Fruit fly (Drosophila melanogaster) whole organism, embryonic: ENCODE measurements around the gene Uro.

Source experiments
- BEAF-32 ChIP-seq: fragments of 200-800 bp; sonication (Bioruptor generic); optimal IDR thresholded peaks from 3 replicates; lab custom pipeline; 2017; ENCODE audit warnings: missing biosample characterization, missing genetic modification characterization, mild to moderate bottlenecking, moderate library complexity, missing genetic modification reagents
- CG10321 ChIP-seq: fragments of 200-800 bp; sonication (Bioruptor generic); IDR thresholded peaks from 2 replicates; pipeline ENCODE4 v1.3.6; 2022; ENCODE audit warnings: missing biosample characterization, missing genetic modification characterization
- CG10431 ChIP-seq: fragments of 200-800 bp; sonication (Bioruptor generic); optimal IDR thresholded peaks from 3 replicates; lab custom pipeline; 2018; ENCODE audit warnings: missing biosample characterization, mild to moderate bottlenecking, missing genetic modification characterization
- CG11456 ChIP-seq: fragments of 200-800 bp; sonication (Bioruptor generic); IDR thresholded peaks from 3 replicates; pipeline ENCODE4 v1.3.6; 2022; ENCODE audit warnings: missing biosample characterization, missing genetic modification characterization
- CG12391 ChIP-seq: fragments of 200-800 bp; sonication (Bioruptor generic); optimal IDR thresholded peaks from 3 replicates; lab custom pipeline; 2018; ENCODE audit warnings: missing biosample characterization, mild to moderate bottlenecking, missing genetic modification characterization, moderate library complexity
- CG12659 ChIP-seq: fragments of 200-800 bp; sonication (Bioruptor generic); optimal IDR thresholded peaks from 3 replicates; lab custom pipeline; 2017; ENCODE audit warnings: mild to moderate bottlenecking, missing biosample characterization, missing genetic modification reagents, missing genetic modification characterization
- CG13296 ChIP-seq: fragments of 200-800 bp; sonication (Bioruptor generic); optimal IDR thresholded peaks from 3 replicates; lab custom pipeline; 2018; ENCODE audit warnings: missing biosample characterization, mild to moderate bottlenecking, missing genetic modification characterization
- CG14014 ChIP-seq: fragments of 200-800 bp; sonication (Bioruptor generic); IDR thresholded peaks from 2 replicates; pipeline ENCODE4 v1.3.6; 2022; ENCODE audit warnings: missing biosample characterization, missing genetic modification characterization
- CG14441 ChIP-seq: fragments of 200-800 bp; sonication (Bioruptor generic); IDR thresholded peaks from 2 replicates; pipeline ENCODE4 v1.3.6; 2022; ENCODE audit warnings: missing biosample characterization, missing genetic modification characterization
- CG15073 ChIP-seq: fragments of 200-800 bp; sonication (Bioruptor generic); optimal IDR thresholded peaks from 2 replicates; lab custom pipeline; 2016; ENCODE audit warnings: missing biosample characterization, missing genetic modification characterization
- CG18476 ChIP-seq: fragments of 200-800 bp; sonication (Bioruptor generic); optimal IDR thresholded peaks from 2 replicates; lab custom pipeline; 2016; ENCODE audit warnings: missing biosample characterization, mild to moderate bottlenecking, missing genetic modification characterization
- CG2199 ChIP-seq: fragments of 200-800 bp; sonication (Bioruptor generic); IDR thresholded peaks from 3 replicates; pipeline ENCODE4 v1.3.6; 2022; ENCODE audit warnings: missing biosample characterization, missing genetic modification characterization
- CG32767 ChIP-seq: fragments of 200-800 bp; sonication (Bioruptor generic); IDR thresholded peaks from 2 replicates; pipeline ENCODE4 v1.3.6; 2022; ENCODE audit warnings: missing biosample characterization, missing genetic modification characterization
- CG33557 ChIP-seq: fragments of 200-800 bp; sonication (Bioruptor generic); optimal IDR thresholded peaks from 2 replicates; lab custom pipeline; 2019; ENCODE audit warnings: missing biosample characterization, mild to moderate bottlenecking, missing genetic modification characterization, moderate library complexity
- CG4820 ChIP-seq: fragments of 200-800 bp; sonication (Bioruptor generic); optimal IDR thresholded peaks from 3 replicates; lab custom pipeline; 2016; ENCODE audit warnings: missing biosample characterization, missing genetic modification characterization
- CG6254 ChIP-seq: fragments of 200-800 bp; sonication (Bioruptor generic); optimal IDR thresholded peaks from 3 replicates; lab custom pipeline; 2017; ENCODE audit warnings: mild to moderate bottlenecking, missing biosample characterization, missing genetic modification reagents, missing genetic modification characterization
- CG7786 ChIP-seq: fragments of 200-800 bp; sonication (Bioruptor generic); optimal IDR thresholded peaks from 2 replicates; lab custom pipeline; 2016; ENCODE audit warnings: missing biosample characterization, missing genetic modification characterization
- CG9609 ChIP-seq: fragments of 200-800 bp; sonication (Bioruptor generic); optimal IDR thresholded peaks from 3 replicates; lab custom pipeline; 2016; ENCODE audit warnings: missing biosample characterization, missing genetic modification characterization
- CTCF ChIP-seq: fragments of 200-800 bp; sonication (Bioruptor generic); optimal IDR thresholded peaks from 2 replicates; lab custom pipeline; 2017; ENCODE audit warnings: missing biosample characterization, mild to moderate bottlenecking, missing genetic modification characterization, moderate library complexity
- CkIIα-i1 ChIP-seq: fragments of 200-800 bp; sonication (Bioruptor generic); IDR thresholded peaks from 2 replicates; pipeline ENCODE4 v1.3.6; 2022; ENCODE audit warnings: missing biosample characterization, missing genetic modification characterization
- Dref ChIP-seq: fragments of 200-800 bp; sonication (Bioruptor generic); IDR thresholded peaks from 2 replicates; pipeline ENCODE4 v1.3.6; 2022; ENCODE audit warnings: missing biosample characterization, missing genetic modification characterization
- HLH3B ChIP-seq: fragments of 200-800 bp; sonication (Bioruptor generic); IDR thresholded peaks from 2 replicates; pipeline ENCODE4 v1.3.6; 2022; ENCODE audit warnings: missing biosample characterization, missing genetic modification characterization
- Kr ChIP-seq: fragments of 200-800 bp; sonication (Bioruptor generic); optimal IDR thresholded peaks from 2 replicates; lab custom pipeline; 2017; ENCODE audit warnings: missing biosample characterization, mild to moderate bottlenecking, missing genetic modification characterization
- Myb ChIP-seq: fragments of 200-800 bp; sonication (Bioruptor generic); optimal IDR thresholded peaks from 2 replicates; lab custom pipeline; 2016; ENCODE audit warnings: missing biosample characterization, missing genetic modification characterization
- Sin3A ChIP-seq: fragments of >200 bp; optimal IDR thresholded peaks from 2 replicates; lab custom pipeline; 2018
- Sox102F ChIP-seq: fragments of 200-800 bp; sonication (Bioruptor generic); optimal IDR thresholded peaks from 2 replicates; lab custom pipeline; 2018; ENCODE audit warnings: missing biosample characterization, mild to moderate bottlenecking, missing genetic modification characterization, moderate library complexity
- YL-1 ChIP-seq: fragments of 200-800 bp; sonication (Bioruptor generic); optimal IDR thresholded peaks from 3 replicates; lab custom pipeline; 2017; ENCODE audit warnings: missing biosample characterization, mild to moderate bottlenecking, missing genetic modification characterization
- ara ChIP-seq: fragments of 200-800 bp; sonication (Bioruptor generic); IDR thresholded peaks from 2 replicates; pipeline ENCODE4 v1.3.6; 2022; ENCODE audit warnings: missing biosample characterization, missing genetic modification characterization
- bcd ChIP-seq: fragments of 200-800 bp; sonication (Bioruptor generic); optimal IDR thresholded peaks from 2 replicates; lab custom pipeline; 2017; ENCODE audit warnings: missing biosample characterization, mild to moderate bottlenecking, missing genetic modification characterization
- bowl ChIP-seq: fragments of 200-800 bp; sonication (Bioruptor generic); IDR thresholded peaks from 2 replicates; pipeline ENCODE4 v1.3.6; 2022; ENCODE audit warnings: missing biosample characterization, missing genetic modification characterization
- cad ChIP-seq: fragments of >200 bp; optimal IDR thresholded peaks from 2 replicates; lab custom pipeline; 2017; ENCODE audit warnings: missing biosample characterization, missing genetic modification characterization
- crol ChIP-seq: fragments of 200-800 bp; sonication (Bioruptor generic); IDR thresholded peaks from 2 replicates; pipeline ENCODE4 v1.3.6; 2022; ENCODE audit warnings: missing biosample characterization, missing genetic modification characterization
- eyg ChIP-seq: fragments of 200-800 bp; sonication (Bioruptor generic); optimal IDR thresholded peaks from 3 replicates; lab custom pipeline; 2016; ENCODE audit warnings: missing biosample characterization, missing genetic modification characterization
- fd64A ChIP-seq: fragments of 200-800 bp; sonication (Bioruptor generic); optimal IDR thresholded peaks from 3 replicates; lab custom pipeline; 2018; ENCODE audit warnings: missing biosample characterization, mild to moderate bottlenecking, missing genetic modification characterization
- gcm2 ChIP-seq: fragments of 200-800 bp; sonication (Bioruptor generic); optimal IDR thresholded peaks from 2 replicates; lab custom pipeline; 2016; ENCODE audit warnings: missing biosample characterization, missing genetic modification characterization
- gem ChIP-seq: fragments of 200-800 bp; sonication (Bioruptor generic); optimal IDR thresholded peaks from 2 replicates; lab custom pipeline; 2019; ENCODE audit warnings: missing biosample characterization, mild to moderate bottlenecking, missing genetic modification characterization, moderate library complexity
- ind ChIP-seq: fragments of 200-800 bp; sonication (Bioruptor generic); optimal IDR thresholded peaks from 3 replicates; lab custom pipeline; 2016; ENCODE audit warnings: missing biosample characterization, missing genetic modification characterization
- kah ChIP-seq: fragments of 200-800 bp; sonication (Bioruptor generic); optimal IDR thresholded peaks from 2 replicates; lab custom pipeline; 2018; ENCODE audit warnings: missing biosample characterization, mild to moderate bottlenecking, missing genetic modification characterization
- klu ChIP-seq: fragments of 200-800 bp; sonication (Bioruptor generic); IDR thresholded peaks from 2 replicates; pipeline ENCODE4 v1.3.6; 2022; ENCODE audit warnings: missing biosample characterization, missing genetic modification characterization
- knrl ChIP-seq: fragments of 200-800 bp; sonication (Bioruptor generic); IDR thresholded peaks from 3 replicates; pipeline ENCODE4 v1.3.6; 2022; ENCODE audit warnings: missing biosample characterization, missing genetic modification characterization; ENCODE audit not compliant: partially characterized antibody
- oc ChIP-seq: fragments of 200-800 bp; sonication (Bioruptor generic); optimal IDR thresholded peaks from 2 replicates; lab custom pipeline; 2018; ENCODE audit warnings: missing biosample characterization, mild to moderate bottlenecking, missing genetic modification characterization, moderate library complexity
- odd ChIP-seq: fragments of 200-800 bp; sonication (Bioruptor generic); optimal IDR thresholded peaks from 2 replicates; lab custom pipeline; 2017; ENCODE audit warnings: missing biosample characterization, mild to moderate bottlenecking, missing genetic modification characterization
- pum ChIP-seq: fragments of 200-800 bp; sonication (Bioruptor generic); optimal IDR thresholded peaks from 2 replicates; lab custom pipeline; 2016; ENCODE audit warnings: missing biosample characterization, missing genetic modification characterization
- slbo ChIP-seq: fragments of 200-800 bp; sonication (Bioruptor generic); IDR thresholded peaks from 2 replicates; pipeline ENCODE4 v1.3.6; 2022; ENCODE audit warnings: missing biosample characterization, missing genetic modification characterization
- sug ChIP-seq: fragments of 200-800 bp; optimal IDR thresholded peaks from 2 replicates; lab custom pipeline; 2019; ENCODE audit warnings: missing biosample characterization, mild to moderate bottlenecking, missing genetic modification characterization, moderate library complexity
- tio ChIP-seq: fragments of 200-800 bp; sonication (Bioruptor generic); optimal IDR thresholded peaks from 2 replicates; lab custom pipeline; 2017; ENCODE audit warnings: missing biosample characterization, missing genetic modification characterization, inconsistent platforms
- toy ChIP-seq: fragments of 200-800 bp; sonication (Bioruptor generic); IDR thresholded peaks from 2 replicates; pipeline ENCODE4 v1.3.6; 2022; ENCODE audit warnings: missing biosample characterization, missing genetic modification characterization
- ttk ChIP-seq: fragments of 200-800 bp; sonication (Bioruptor generic); IDR thresholded peaks from 2 replicates; pipeline ENCODE4 v2.1.2; 2022; ENCODE audit warnings: missing biosample characterization, missing genetic modification characterization
- twi ChIP-seq: fragments of 200-800 bp; optimal IDR thresholded peaks from 2 replicates; lab custom pipeline; 2019; ENCODE audit warnings: missing biosample characterization, mild to moderate bottlenecking, missing genetic modification characterization, moderate library complexity
- vfl ChIP-seq: fragments of 200-800 bp; sonication (Bioruptor generic); optimal IDR thresholded peaks from 2 replicates; lab custom pipeline; 2016; ENCODE audit warnings: missing biosample characterization, missing genetic modification characterization

The Uro gene

dm6 chr2L:7827045-7828004, 47.4 kb downstream of the Uro start, which contains the start of the genes Rack1 and mts (continued):
- peak; percentile 67 for TF ChIP-seq CG10321 (GFP tag; lab: Robert Waterston, UW)
- peak; percentile 62 for TF ChIP-seq CG33557 (GFP tag; lab: Kevin White, UChicago)
- TF ChIP-seq CG10431 (GFP tag; lab: Kevin White, UChicago): peak; percentile 89
- TF ChIP-seq Kr (GFP tag; lab: Kevin White, UChicago): peak; percentile 73
- TF ChIP-seq CTCF (GFP tag; lab: Kevin White, UChicago): peak; percentile 62
- peak; percentile 85 for TF ChIP-seq CG6254 (GFP tag; lab: Kevin White, UChicago)
- peak; percentile 49; the same call in 1 of the 2 replicates for TF ChIP-seq CG32767 (GFP tag; lab: Robert Waterston, UW)
- TF ChIP-seq CG12391: peak; percentile 84
- peak; percentile 44 for TF ChIP-seq CG18476
- peak; percentile 86 for TF ChIP-seq odd (GFP tag; lab: Kevin White, UChicago)
- peak; percentile 40; the same call in 1 of the 2 replicates for TF ChIP-seq klu (GFP tag; lab: Robert Waterston, UW)
- 0 out of 2 replicates have a peak, but pooled peaks have one; percentile 7 for TF ChIP-seq CkIIα-i1 (GFP tag; lab: Robert Waterston, UW)
- TF ChIP-seq pum (GFP tag; lab: Kevin White, UChicago): peak; percentile 63
- TF ChIP-seq CG12659 (GFP tag; lab: Kevin White, UChicago): peak; percentile 88
- TF ChIP-seq YL-1 (GFP tag; lab: Kevin White, UChicago): peak; percentile 98
- TF ChIP-seq ttk (GFP tag; lab: Robert Waterston, UW): peak; percentile 69
- no peak for TF ChIP-seq CG15073 (GFP tag; lab: Kevin White, UChicago)
- peak; percentile 66 for TF ChIP-seq ind
- peak; percentile 55 for TF ChIP-seq gcm2 (GFP tag; lab: Kevin White, UChicago)
- TF ChIP-seq CG14014: peak; percentile 81
- peak; percentile 71 for TF ChIP-seq Myb
- TF ChIP-seq CG7786 (GFP tag; lab: Kevin White, UChicago): peak; percentile 75
- TF ChIP-seq CG13296 (GFP tag; lab: Kevin White, UChicago): peak; percentile 92
- no peak for TF ChIP-seq oc (tag; lab: Kevin White, UChicago)
- TF ChIP-seq CG2199: peak; percentile 77; the same call in 2 of the 3 replicates
- TF ChIP-seq CG9609: peak; percentile 65
- no peak for TF ChIP-seq cad (GFP tag; lab: Kevin White, UChicago)
- peak; percentile 56 for TF ChIP-seq Sox102F (GFP tag; lab: Kevin White, UChicago)
- peak; percentile 67 for TF ChIP-seq BEAF-32 (GFP tag; lab: Kevin White, UChicago)
- peak; percentile 24 for TF ChIP-seq Sin3A (lab: Kevin White, UChicago)
- TF ChIP-seq Dref: peak; percentile 70
- TF ChIP-seq CG14441: peak; percentile 67
- TF ChIP-seq eyg (GFP tag; lab: Kevin White, UChicago): peak; percentile 66
- peak; percentile 74 for TF ChIP-seq sug
- peak; percentile 52 for TF ChIP-seq twi (tag; lab: Kevin White, UChicago)
- TF ChIP-seq ara (GFP tag; lab: Robert Waterston, UW): peak; percentile 64
- TF ChIP-seq HLH3B: peak; percentile 84
- TF ChIP-seq slbo: peak; percentile 84
- TF ChIP-seq fd64A: peak; percentile 91
- peak; percentile 68 for TF ChIP-seq gem (tag; lab: Kevin White, UChicago)
- TF ChIP-seq CG11456: peak; percentile 92
- peak; percentile 64 for TF ChIP-seq CG4820 (GFP tag; lab: Kevin White, UChicago)
- TF ChIP-seq knrl (GFP tag; lab: Robert Waterston, UW): peak; percentile 51
- no peak for TF ChIP-seq tio (GFP tag; lab: Kevin White, UChicago)
- peak; percentile 82 for TF ChIP-seq vfl
- TF ChIP-seq toy: peak; percentile 37; the same call in 1 of the 2 replicates
- peak; percentile 83 for TF ChIP-seq kah (GFP tag; lab: Kevin White, UChicago)
- 0 out of 2 replicates have a peak, but pooled peaks have one; percentile 31 for TF ChIP-seq crol (GFP tag; lab: Robert Waterston, UW)
- TF ChIP-seq bcd (GFP tag; lab: Kevin White, UChicago): peak; percentile 90
- peak; percentile 32; the same call in 1 of the 2 replicates for TF ChIP-seq bowl
